Worm (Caenorhabditis elegans) whole organism, L2 larva: ENCODE measurements around the gene F10G2.4.

ENCODE experiments used
- alr-1 ChIP-seq: fragments of 150-350 bp; optimal IDR thresholded peaks from 2 replicates; lab custom pipeline; 2014; ENCODE audit warnings: missing biosample characterization, missing genetic modification characterization
- blmp-1 ChIP-seq: sonication (generic microtip); optimal IDR thresholded peaks from 2 replicates; lab custom pipeline; 2017; ENCODE audit warnings: missing genetic modification characterization, mild to moderate bottlenecking, missing compliant biosample characterization, antibody characterized with exemption, moderate library complexity; ENCODE audit not compliant: insufficient read depth
- lin-39 ChIP-seq: fragments of 150-350 bp; optimal IDR thresholded peaks from 2 replicates; lab custom pipeline; 2014; ENCODE audit warnings: missing biosample characterization, missing genetic modification reagents, missing genetic modification characterization
- nhr-10 ChIP-seq: sonication (generic microtip); optimal IDR thresholded peaks from 2 replicates; lab custom pipeline; 2017; ENCODE audit warnings: missing biosample characterization, missing genetic modification characterization
- sem-4 ChIP-seq: fragments of 150-350 bp; optimal IDR thresholded peaks from 2 replicates; lab custom pipeline; 2014; ENCODE audit warnings: missing biosample characterization, missing genetic modification reagents, missing genetic modification characterization
- zag-1 ChIP-seq: fragments of 150-350 bp; optimal IDR thresholded peaks from 2 replicates; lab custom pipeline; 2014; ENCODE audit warnings: missing biosample characterization, missing genetic modification characterization
- ztf-1 ChIP-seq: fragments of 200-800 bp; sonication (Bioruptor generic); conservative IDR thresholded peaks from 2 replicates; pipeline ENCODE4 v1.3.6; 2022; ENCODE audit warnings: missing genetic modification characterization, missing compliant biosample characterization

ce11 chrV:7328092-7328491 lies 1.1 kb downstream of the F10G2.4 start, which contains the start of gene clec-7:
- TF ChIP-seq ztf-1 (GFP tag; lab: Robert Waterston, UW) (no peak), sem-4 (no peak), nhr-10 (tag; lab: Kevin White, UChicago) (no peak), zag-1 (no peak), alr-1 (tag; lab: Kevin White, UChicago) (no peak), blmp-1 (tag; lab: Kevin White, UChicago) (no peak), lin-39 (no peak)
